Worm (Caenorhabditis elegans) whole organism, young adult: ENCODE results near the gene T22D1.8.

Experiments
- B0336.3 ChIP-seq: fragments of 200-800 bp; sonication (Bioruptor generic); IDR thresholded peaks from 2 replicates; pipeline ENCODE4 v1.3.6; 2022; ENCODE audit warnings: missing genetic modification characterization, missing compliant biosample characterization
- C17E4.6 ChIP-seq: fragments of 200-800 bp; sonication (Bioruptor generic); IDR thresholded peaks from 2 replicates; pipeline ENCODE4 v1.3.6; 2022; ENCODE audit warnings: missing genetic modification reagents, missing genetic modification characterization, missing compliant biosample characterization
- D2030.7 ChIP-seq: fragments of 200-800 bp; sonication (Bioruptor generic); IDR thresholded peaks from 2 replicates; pipeline ENCODE4 v1.3.6; 2022; ENCODE audit warnings: missing genetic modification reagents, missing genetic modification characterization, missing compliant biosample characterization
- F37B4.10 ChIP-seq: fragments of 200-800 bp; sonication (Bioruptor generic); IDR thresholded peaks from 2 replicates; pipeline ENCODE4 v1.3.6; 2022; ENCODE audit warnings: missing genetic modification characterization, missing compliant biosample characterization
- F39B2.1 ChIP-seq: fragments of 200-800 bp; sonication (Bioruptor generic); IDR thresholded peaks from 2 replicates; pipeline ENCODE4 v1.3.6; 2022; ENCODE audit warnings: missing genetic modification reagents, missing genetic modification characterization, missing compliant biosample characterization
- F52B5.7 ChIP-seq: sonication (generic microtip); optimal IDR thresholded peaks from 2 replicates; lab custom pipeline; 2016; ENCODE audit warnings: mild to moderate bottlenecking, missing genetic modification characterization, missing compliant biosample characterization
- F55B11.4 ChIP-seq: sonication (generic microtip); optimal IDR thresholded peaks from 2 replicates; lab custom pipeline; 2016; ENCODE audit warnings: missing compliant biosample characterization, missing genetic modification characterization, borderline replicate concordance; ENCODE audit not compliant: insufficient read depth
- K12H6.12 ChIP-seq: fragments of 200-800 bp; sonication (Bioruptor generic); optimal IDR thresholded peaks from 2 replicates; lab custom pipeline; 2018; ENCODE audit warnings: mild to moderate bottlenecking, missing genetic modification characterization, missing compliant biosample characterization
- Y53F4B.3 ChIP-seq: fragments of 200-800 bp; sonication (Bioruptor generic); IDR thresholded peaks from 2 replicates; pipeline ENCODE4 v1.3.6; 2022; ENCODE audit warnings: missing genetic modification reagents, missing genetic modification characterization, missing compliant biosample characterization
- Y56A3A.18 ChIP-seq: fragments of 200-800 bp; sonication (Bioruptor generic); IDR thresholded peaks from 2 replicates; pipeline ENCODE4 v1.3.6; 2022; ENCODE audit warnings: missing genetic modification reagents, missing genetic modification characterization, missing compliant biosample characterization
- Y79H2A.3 ChIP-seq: fragments of 200-800 bp; sonication (Bioruptor generic); conservative IDR thresholded peaks from 2 replicates; pipeline ENCODE4 v1.3.6; 2022; ENCODE audit warnings: missing genetic modification reagents, missing genetic modification characterization, missing compliant biosample characterization
- ZK185.1 ChIP-seq: sonication (generic microtip); optimal IDR thresholded peaks from 2 replicates; lab custom pipeline; 2016; ENCODE audit warnings: mild to moderate bottlenecking, missing genetic modification characterization, missing compliant biosample characterization; ENCODE audit not compliant: poor library complexity, severe bottlenecking
- akir-1 ChIP-seq: fragments of 200-800 bp; sonication (Bioruptor generic); optimal IDR thresholded peaks from 2 replicates; lab custom pipeline; 2018; ENCODE audit warnings: mild to moderate bottlenecking, missing genetic modification characterization, moderate library complexity, missing compliant biosample characterization
- aptf-2 ChIP-seq: fragments of 200-800 bp; sonication (Bioruptor generic); conservative IDR thresholded peaks from 2 replicates; pipeline ENCODE4 v1.3.6; 2022; ENCODE audit warnings: missing genetic modification reagents, missing genetic modification characterization, missing compliant biosample characterization
- attf-3 ChIP-seq: fragments of 200-800 bp; sonication (Bioruptor generic); conservative IDR thresholded peaks from 2 replicates; pipeline ENCODE4 v1.3.6; 2022; ENCODE audit warnings: missing genetic modification reagents, missing genetic modification characterization, missing compliant biosample characterization
- attf-6 ChIP-seq: fragments of 200-800 bp; sonication (Bioruptor generic); IDR thresholded peaks from 2 replicates; pipeline ENCODE4 v1.3.6; 2022; ENCODE audit warnings: missing genetic modification reagents, missing genetic modification characterization, missing compliant biosample characterization
- bed-1 ChIP-seq: fragments of 200-800 bp; sonication (Bioruptor generic); IDR thresholded peaks from 2 replicates; pipeline ENCODE4 v1.3.6; 2022; ENCODE audit warnings: missing genetic modification reagents, missing genetic modification characterization, missing compliant biosample characterization
- bed-2 ChIP-seq: fragments of 200-800 bp; sonication (Bioruptor generic); IDR thresholded peaks from 2 replicates; pipeline ENCODE4 v1.3.6; 2022; ENCODE audit warnings: missing genetic modification reagents, missing genetic modification characterization, missing compliant biosample characterization
- ccch-3 ChIP-seq: fragments of 200-800 bp; sonication (Bioruptor generic); optimal IDR thresholded peaks from 2 replicates; lab custom pipeline; 2018; ENCODE audit warnings: mild to moderate bottlenecking, missing genetic modification characterization, missing compliant biosample characterization
- cebp-1 ChIP-seq, 2 experiments: fragments of 200-800 bp in 1 of 2; sonication (Bioruptor generic) in 1 of 2; sonication (generic microtip) in 1 of 2; IDR thresholded peaks in 1 of 2; optimal IDR thresholded peaks in 1 of 2; 2 replicates each; pipeline versions ENCODE4 v1.3.6 to Lab custom; 2017 to 2022; ENCODE audit warnings: missing compliant biosample characterization in 2 of 2, missing genetic modification characterization in 2 of 2, mild to moderate bottlenecking in 1 of 2, missing genetic modification reagents in 1 of 2, moderate library complexity in 1 of 2
- cebp-2 ChIP-seq: fragments of 200-800 bp; sonication (Bioruptor generic); IDR thresholded peaks from 2 replicates; pipeline ENCODE4 v1.3.6; 2022; ENCODE audit warnings: missing genetic modification characterization, missing compliant biosample characterization
- ceh-27 ChIP-seq: fragments of 200-800 bp; sonication (Bioruptor generic); optimal IDR thresholded peaks from 2 replicates; lab custom pipeline; 2018; ENCODE audit warnings: mild to moderate bottlenecking, missing genetic modification characterization, moderate library complexity, missing compliant biosample characterization
- ceh-40 ChIP-seq: fragments of 200-800 bp; sonication (Bioruptor generic); IDR thresholded peaks from 2 replicates; pipeline ENCODE4 v1.3.6; 2022; ENCODE audit warnings: missing genetic modification characterization, missing compliant biosample characterization
- egrh-3 ChIP-seq: fragments of 200-800 bp; sonication (Bioruptor generic); IDR thresholded peaks from 2 replicates; pipeline ENCODE4 v1.3.6; 2022; ENCODE audit warnings: missing genetic modification reagents, missing genetic modification characterization, missing compliant biosample characterization
- ets-4 ChIP-seq: fragments of 200-800 bp; sonication (Bioruptor generic); optimal IDR thresholded peaks from 2 replicates; lab custom pipeline; 2018; ENCODE audit warnings: mild to moderate bottlenecking, missing genetic modification characterization, missing compliant biosample characterization
- fkh-3 ChIP-seq: sonication (generic microtip); optimal IDR thresholded peaks from 2 replicates; lab custom pipeline; 2016; ENCODE audit warnings: mild to moderate bottlenecking, missing genetic modification characterization, missing compliant biosample characterization
- gei-17 ChIP-seq: fragments of 200-800 bp; sonication (Bioruptor generic); optimal IDR thresholded peaks from 2 replicates; lab custom pipeline; 2018; ENCODE audit warnings: mild to moderate bottlenecking, missing genetic modification characterization, missing compliant biosample characterization
- hmg-20 ChIP-seq: fragments of 200-800 bp; sonication (Bioruptor generic); IDR thresholded peaks from 2 replicates; pipeline ENCODE4 v1.3.6; 2022; ENCODE audit warnings: missing genetic modification reagents, missing genetic modification characterization, missing compliant biosample characterization
- hsf-1 ChIP-seq: fragments of 200-800 bp; sonication (Bioruptor generic); IDR thresholded peaks from 2 replicates; pipeline ENCODE4 v1.3.6; 2022; ENCODE audit warnings: missing genetic modification reagents, missing genetic modification characterization, missing compliant biosample characterization
- lir-1 ChIP-seq: fragments of 200-800 bp; sonication (Bioruptor generic); conservative IDR thresholded peaks from 2 replicates; pipeline ENCODE4 v1.3.6; 2022; ENCODE audit warnings: missing genetic modification reagents, missing genetic modification characterization, missing compliant biosample characterization
- lsl-1 ChIP-seq: fragments of 200-800 bp; sonication (Bioruptor generic); optimal IDR thresholded peaks from 2 replicates; lab custom pipeline; 2018; ENCODE audit warnings: mild to moderate bottlenecking, missing genetic modification characterization, moderate library complexity, missing compliant biosample characterization
- lsy-27 ChIP-seq: sonication (generic microtip); optimal IDR thresholded peaks from 2 replicates; lab custom pipeline; 2017; ENCODE audit warnings: missing genetic modification characterization, mild to moderate bottlenecking, missing compliant biosample characterization, antibody characterized with exemption, missing genotype, borderline replicate concordance; ENCODE audit not compliant: insufficient read depth
- madf-3 ChIP-seq: fragments of 200-800 bp; sonication (Bioruptor generic); IDR thresholded peaks from 2 replicates; pipeline ENCODE4 v1.3.6; 2022; ENCODE audit warnings: missing genetic modification reagents, missing genetic modification characterization, missing compliant biosample characterization
- mel-28 ChIP-seq: sonication (generic microtip); optimal IDR thresholded peaks from 2 replicates; lab custom pipeline; 2016; ENCODE audit warnings: borderline replicate concordance, mild to moderate bottlenecking, missing genetic modification characterization, missing compliant biosample characterization
- mxl-1 ChIP-seq: sonication (generic microtip); optimal IDR thresholded peaks from 2 replicates; lab custom pipeline; 2016; ENCODE audit warnings: missing genetic modification characterization, missing compliant biosample characterization
- nfya-2 ChIP-seq: fragments of 200-800 bp; sonication (Bioruptor generic); IDR thresholded peaks from 2 replicates; pipeline ENCODE4 v1.3.6; 2022; ENCODE audit warnings: missing genetic modification reagents, missing genetic modification characterization, missing compliant biosample characterization
- nhr-120 ChIP-seq: fragments of 200-800 bp; sonication (Bioruptor generic); IDR thresholded peaks from 2 replicates; pipeline ENCODE4 v1.3.6; 2022; ENCODE audit warnings: missing genetic modification characterization, missing compliant biosample characterization
- nhr-27 ChIP-seq: fragments of 200-800 bp; sonication (Bioruptor generic); optimal IDR thresholded peaks from 2 replicates; lab custom pipeline; 2018; ENCODE audit warnings: mild to moderate bottlenecking, missing genetic modification characterization, moderate library complexity, missing compliant biosample characterization
- nhr-80 ChIP-seq: sonication (generic microtip); optimal IDR thresholded peaks from 2 replicates; lab custom pipeline; 2016; ENCODE audit warnings: missing genetic modification characterization, missing compliant biosample characterization
- nhr-90 ChIP-seq: sonication (generic microtip); optimal IDR thresholded peaks from 2 replicates; lab custom pipeline; 2016; ENCODE audit warnings: missing genotype, mild to moderate bottlenecking, missing genetic modification characterization, missing compliant biosample characterization
- sea-2 ChIP-seq: fragments of 200-800 bp; sonication (Bioruptor generic); IDR thresholded peaks from 2 replicates; pipeline ENCODE4 v1.3.6; 2022; ENCODE audit warnings: missing genetic modification characterization, missing compliant biosample characterization
- snpc-3.4 ChIP-seq: sonication (generic microtip); optimal IDR thresholded peaks from 2 replicates; lab custom pipeline; 2017; ENCODE audit warnings: missing genetic modification characterization, mild to moderate bottlenecking, missing compliant biosample characterization, antibody characterized with exemption, moderate library complexity, missing genotype, missing genetic modification reagents
- sptf-2 ChIP-seq: fragments of 200-800 bp; sonication (Bioruptor generic); optimal IDR thresholded peaks from 2 replicates; lab custom pipeline; 2018; ENCODE audit warnings: mild to moderate bottlenecking, missing genetic modification characterization, missing compliant biosample characterization
- unc-130 ChIP-seq: sonication (generic microtip); optimal IDR thresholded peaks from 2 replicates; lab custom pipeline; 2016; ENCODE audit warnings: missing genetic modification reagents, missing genetic modification characterization, missing compliant biosample characterization
- unc-62 ChIP-seq: fragments of 150-350 bp; optimal IDR thresholded peaks from 2 replicates; lab custom pipeline; 2014; ENCODE audit warnings: missing biosample characterization, missing genetic modification reagents, missing genetic modification characterization
- ztf-18 ChIP-seq: sonication (generic microtip); optimal IDR thresholded peaks from 2 replicates; lab custom pipeline; 2016; ENCODE audit warnings: missing genotype, mild to moderate bottlenecking, missing genetic modification characterization, missing compliant biosample characterization
- ztf-22 ChIP-seq: fragments of 200-800 bp; sonication (Bioruptor generic); optimal IDR thresholded peaks from 2 replicates; lab custom pipeline; 2018; ENCODE audit warnings: mild to moderate bottlenecking, missing genetic modification characterization, moderate library complexity, missing compliant biosample characterization
- ztf-3 ChIP-seq: fragments of 200-800 bp; sonication (Bioruptor generic); optimal IDR thresholded peaks from 2 replicates; lab custom pipeline; 2018; ENCODE audit warnings: mild to moderate bottlenecking, missing genetic modification characterization, missing compliant biosample characterization

The T22D1.8 gene

ce11 chrIV:6905947-6906489, at the start of gene T22D1.8, which contains the start of gene T22D1.17:
Gene T22D1.8, minus strand, starts transcription at chrIV:6906348.
Gene T22D1.17, plus strand, starts transcription at chrIV:6905997.
- no peak for TF ChIP-seq Y79H2A.3 (GFP tag; lab: Robert Waterston, UW)
- TF ChIP-seq K12H6.12: no peak
- TF ChIP-seq B0336.3 (GFP tag; lab: Robert Waterston, UW): peak; percentile 10; the same call in 1 of the 2 replicates
- TF ChIP-seq nhr-90 (tag; lab: Kevin White, UChicago): no peak
- no peak for TF ChIP-seq hmg-20 (GFP tag; lab: Robert Waterston, UW)
- no peak for TF ChIP-seq nfya-2 (GFP tag; lab: Robert Waterston, UW)
- TF ChIP-seq fkh-3: no peak
- TF ChIP-seq lsy-27 (tag; lab: Kevin White, UChicago): no peak
- TF ChIP-seq nhr-80 (tag; lab: Kevin White, UChicago): no peak
- TF ChIP-seq mxl-1 (tag; lab: Kevin White, UChicago): peak; percentile 10
- no peak for TF ChIP-seq egrh-3 (GFP tag; lab: Robert Waterston, UW)
- no peak for TF ChIP-seq bed-1
- peak; percentile 1 for TF ChIP-seq ztf-18 (tag; lab: Kevin White, UChicago)
- TF ChIP-seq hsf-1 (GFP tag; lab: Robert Waterston, UW): peak; percentile 66
- no peak for TF ChIP-seq cebp-2 (GFP tag; lab: Robert Waterston, UW)
- no peak for TF ChIP-seq ets-4 (GFP tag; lab: Kevin White, UChicago)
- TF ChIP-seq sptf-2 (GFP tag; lab: Kevin White, UChicago): no peak
- TF ChIP-seq lir-1 (GFP tag; lab: Robert Waterston, UW): no peak
- TF ChIP-seq snpc-3.4 (tag; lab: Kevin White, UChicago): peak; percentile 71
- TF ChIP-seq Y56A3A.18 (GFP tag; lab: Robert Waterston, UW): 0 out of 2 replicates have a peak, but pooled peaks have one; percentile 22
- TF ChIP-seq cebp-1 (GFP tag; IDR thresholded peaks at IDR 0.05; lab: Robert Waterston, UW): no peak
- TF ChIP-seq cebp-1 (tag; optimal IDR thresholded peaks at IDR 0.05; lab: Kevin White, UChicago): peak; percentile 39
- no peak for TF ChIP-seq bed-2 (GFP tag; lab: Robert Waterston, UW)
- peak; percentile 14 for TF ChIP-seq unc-130 (GFP tag; lab: Kevin White, UChicago)
- no peak for TF ChIP-seq Y53F4B.3 (GFP tag; lab: Robert Waterston, UW)
- TF ChIP-seq F37B4.10: no peak
- TF ChIP-seq C17E4.6: peak; percentile 44; the same call in 1 of the 2 replicates
- no peak for TF ChIP-seq ztf-22
- TF ChIP-seq ccch-3 (GFP tag; lab: Kevin White, UChicago): no peak
- peak; percentile 63 for TF ChIP-seq D2030.7 (GFP tag; lab: Robert Waterston, UW)
- peak; percentile 61; the same call in 1 of the 2 replicates for TF ChIP-seq F39B2.1 (GFP tag; lab: Robert Waterston, UW)
- TF ChIP-seq F52B5.7 (tag; lab: Kevin White, UChicago): peak; percentile 61
- no peak for TF ChIP-seq mel-28
- 0 out of 2 replicates have a peak, but pooled peaks have one; percentile 48 for TF ChIP-seq madf-3 (GFP tag; lab: Robert Waterston, UW)
- no peak for TF ChIP-seq unc-62 (GFP tag; lab: Kevin White, UChicago)
- TF ChIP-seq F55B11.4: no peak
- no peak for TF ChIP-seq sea-2
- TF ChIP-seq aptf-2 (GFP tag; lab: Robert Waterston, UW): no peak
- 0 out of 2 replicates have a peak, but pooled peaks have one; percentile 26 for TF ChIP-seq nhr-120 (GFP tag; lab: Robert Waterston, UW)
- no peak for TF ChIP-seq ceh-27
- peak; percentile 18 for TF ChIP-seq lsl-1 (GFP tag; lab: Kevin White, UChicago)
- TF ChIP-seq attf-3 (GFP tag; lab: Robert Waterston, UW): no peak
- no peak for TF ChIP-seq ceh-40 (GFP tag; lab: Robert Waterston, UW)
- TF ChIP-seq ztf-3 (GFP tag; lab: Kevin White, UChicago): no peak
- TF ChIP-seq ZK185.1: no peak
- TF ChIP-seq akir-1 (GFP tag; lab: Kevin White, UChicago): no peak
- TF ChIP-seq attf-6 (GFP tag; lab: Robert Waterston, UW): no peak
- TF ChIP-seq nhr-27: no peak
- no peak for TF ChIP-seq gei-17 (GFP tag; lab: Kevin White, UChicago)
